Worm (Caenorhabditis elegans) whole organism, late embryonic: Measurements from ENCODE around the gene lap-1.

ENCODE experiments used
- Y22D7AL.16 ChIP-seq: sonication (generic microtip); optimal IDR thresholded peaks from 2 replicates; lab custom pipeline; 2016; ENCODE audit warnings: missing genetic modification characterization, missing compliant biosample characterization
- ama-1 ChIP-seq: fragments of 150-350 bp; optimal IDR thresholded peaks from 2 replicates; lab custom pipeline; 2014
- fkh-10 ChIP-seq: fragments of 150-350 bp; optimal IDR thresholded peaks from 2 replicates; lab custom pipeline; 2014; ENCODE audit warnings: missing biosample characterization, missing genetic modification reagents, missing genetic modification characterization
- sox-2 ChIP-seq: fragments of 200-800 bp; sonication (Bioruptor generic); IDR thresholded peaks from 2 replicates; pipeline ENCODE4 v1.3.6; 2022; ENCODE audit warnings: missing genetic modification reagents, missing genetic modification characterization, missing compliant biosample characterization
- tbx-2 ChIP-seq: sonication (generic microtip); optimal IDR thresholded peaks from 2 replicates; lab custom pipeline; 2016; ENCODE audit warnings: missing genetic modification characterization, missing compliant biosample characterization
- tbx-7 ChIP-seq: sonication (generic microtip); optimal IDR thresholded peaks from 2 replicates; lab custom pipeline; 2016; ENCODE audit warnings: missing genotype, missing genetic modification characterization, missing compliant biosample characterization

ce11 chrIII:8435074-8435473 lies 33.3 kb upstream of the lap-1 start, which contains the start of gene ZK1236.9:
- no peak for TF ChIP-seq tbx-2
- no peak for TF ChIP-seq sox-2 (GFP tag; lab: Robert Waterston, UW)
- no peak for TF ChIP-seq tbx-7 (tag; lab: Kevin White, UChicago)
- no peak for TF ChIP-seq ama-1 (lab: Kevin White, UChicago)
- TF ChIP-seq fkh-10 (GFP tag; lab: Kevin White, UChicago) = no peak
- no peak for TF ChIP-seq Y22D7AL.16 (tag; lab: Kevin White, UChicago)
